Worm (Caenorhabditis elegans) whole organism, L4 larva: Measurements from ENCODE around the gene mdt-22.

Experiments
- dmd-9 ChIP-seq: fragments of 200-800 bp; sonication (Bioruptor generic); IDR thresholded peaks from 2 replicates; pipeline ENCODE4 v1.3.6; 2022; ENCODE audit warnings: missing genetic modification reagents, missing genetic modification characterization, missing compliant biosample characterization
- egl-43 ChIP-seq: fragments of 200-800 bp; sonication (Bioruptor generic); IDR thresholded peaks from 2 replicates; pipeline ENCODE4 v1.3.6; 2022; ENCODE audit warnings: missing genetic modification reagents, missing genetic modification characterization, missing compliant biosample characterization
- php-3 ChIP-seq: fragments of 200-800 bp; sonication (Bioruptor generic); IDR thresholded peaks from 2 replicates; pipeline ENCODE4 v1.3.6; 2022; ENCODE audit warnings: missing genetic modification reagents, missing genetic modification characterization, missing compliant biosample characterization
- unc-62 ChIP-seq, 3 experiments: fragments of 150-350 bp in 1 of 3; sonication (generic microtip); optimal IDR thresholded peaks in 2 of 3; peaks in 1 of 3; 1 replicate in 1 of 3; 2 replicates in 2 of 3; lab custom pipeline; 2014 to 2017; ENCODE audit warnings: missing biosample characterization in 3 of 3, missing genetic modification characterization in 3 of 3, missing genetic modification reagents in 3 of 3, missing genotype in 1 of 3

DNA sequence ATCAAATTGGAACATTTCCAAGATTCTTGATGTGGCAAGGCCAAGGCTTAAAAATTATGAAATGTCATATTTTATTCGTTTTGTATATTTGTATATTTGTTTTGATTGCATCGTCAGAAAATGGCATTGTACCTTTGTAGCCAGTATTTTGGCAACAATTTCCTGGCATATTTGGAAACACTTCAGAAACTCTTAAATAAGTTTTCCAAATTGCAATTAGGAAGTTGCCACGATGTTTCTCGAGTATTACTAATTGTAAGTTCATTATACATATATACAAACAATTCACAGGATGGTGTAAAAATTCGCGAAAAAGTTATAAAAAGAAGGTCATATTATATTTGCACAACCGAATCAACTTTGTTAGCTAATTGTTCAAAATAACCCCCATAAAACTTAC, 14.2 kb downstream of the mdt-22 start, which contains the start of gene idpp-8:
- TF ChIP-seq unc-62 (GFP tag; optimal IDR thresholded peaks at IDR 0.05 in 1 of 2; lab: Kevin White, UChicago) (no peak), unc-62 (tag; optimal IDR thresholded peaks at IDR 0.05; lab: Kevin White, UChicago) (no peak), php-3 (GFP tag; lab: Robert Waterston, UW) (no peak), egl-43 (GFP tag; lab: Robert Waterston, UW) (no peak), dmd-9 (GFP tag; lab: Robert Waterston, UW) (no peak)
